Worm (Caenorhabditis elegans) whole organism, L2 larva: ENCODE data around the gene fbxa-156.
"Not testable (repeated sequence)": the region's sequence is repeated elsewhere in the genome, so short reads cannot be mapped to it uniquely, and the experiment has no call there.

Source experiments
- C34F6.9 ChIP-seq: fragments of 150-350 bp; optimal IDR thresholded peaks from 2 replicates; lab custom pipeline; 2014; ENCODE audit warnings: missing biosample characterization, missing genetic modification characterization
- F13H6.1 ChIP-seq: sonication (generic microtip); optimal IDR thresholded peaks from 2 replicates; lab custom pipeline; 2016; ENCODE audit warnings: missing genetic modification characterization, missing compliant biosample characterization
- R02D3.7 ChIP-seq: fragments of 150-350 bp; optimal IDR thresholded peaks from 2 replicates; lab custom pipeline; 2014; ENCODE audit warnings: missing biosample characterization, missing genetic modification characterization
- Y55F3AM.14 ChIP-seq: fragments of 200-800 bp; sonication (Bioruptor generic); optimal IDR thresholded peaks from 2 replicates; lab custom pipeline; 2018; ENCODE audit warnings: mild to moderate bottlenecking, missing genetic modification characterization, missing compliant biosample characterization
- ZK546.5 ChIP-seq: sonication (generic microtip); optimal IDR thresholded peaks from 2 replicates; lab custom pipeline; 2017; ENCODE audit warnings: missing biosample characterization, missing genetic modification characterization
- alr-1 ChIP-seq: fragments of 150-350 bp; optimal IDR thresholded peaks from 2 replicates; lab custom pipeline; 2014; ENCODE audit warnings: missing biosample characterization, missing genetic modification characterization
- aly-2 ChIP-seq: fragments of 150-350 bp; optimal IDR thresholded peaks from 2 replicates; lab custom pipeline; 2014; ENCODE audit warnings: missing biosample characterization, missing genetic modification characterization
- blmp-1 ChIP-seq: sonication (generic microtip); optimal IDR thresholded peaks from 2 replicates; lab custom pipeline; 2017; ENCODE audit warnings: missing genetic modification characterization, mild to moderate bottlenecking, missing compliant biosample characterization, antibody characterized with exemption, moderate library complexity; ENCODE audit not compliant: insufficient read depth
- ceh-16 ChIP-seq: fragments of 150-350 bp; optimal IDR thresholded peaks from 2 replicates; lab custom pipeline; 2014; ENCODE audit warnings: missing biosample characterization, missing genetic modification characterization
- ceh-82 ChIP-seq: fragments of 150-350 bp; optimal IDR thresholded peaks from 2 replicates; lab custom pipeline; 2014; ENCODE audit warnings: missing biosample characterization, missing genetic modification characterization
- crh-2 ChIP-seq: sonication (generic microtip); optimal IDR thresholded peaks from 2 replicates; lab custom pipeline; 2017; ENCODE audit warnings: missing biosample characterization, missing genetic modification characterization
- dmd-4 ChIP-seq: sonication (generic microtip); optimal IDR thresholded peaks from 2 replicates; lab custom pipeline; 2017; ENCODE audit warnings: missing biosample characterization, missing genetic modification characterization
- egl-27 ChIP-seq: sonication (generic microtip); optimal IDR thresholded peaks from 3 replicates; lab custom pipeline; 2017; ENCODE audit warnings: missing biosample characterization, missing genetic modification reagents, missing genetic modification characterization
- elt-1 ChIP-seq: fragments of 150-350 bp; optimal IDR thresholded peaks from 2 replicates; lab custom pipeline; 2014; ENCODE audit warnings: missing biosample characterization, missing genetic modification characterization
- elt-3 ChIP-seq: sonication (generic microtip); optimal IDR thresholded peaks from 2 replicates; lab custom pipeline; 2017; ENCODE audit warnings: missing biosample characterization, missing genetic modification characterization
- fos-1 ChIP-seq: fragments of 150-350 bp; optimal IDR thresholded peaks from 2 replicates; lab custom pipeline; 2014; ENCODE audit warnings: missing biosample characterization, missing genetic modification characterization
- gmeb-1 ChIP-seq: fragments of 150-350 bp; optimal IDR thresholded peaks from 2 replicates; lab custom pipeline; 2014; ENCODE audit warnings: missing biosample characterization, missing genetic modification characterization
- lin-11 ChIP-seq: fragments of 150-350 bp; sonication (generic microtip); optimal IDR thresholded peaks from 2 replicates; lab custom pipeline; 2014; ENCODE audit warnings: missing biosample characterization, missing genetic modification characterization, inconsistent platforms, mixed read lengths
- lin-13 ChIP-seq: fragments of 150-350 bp; optimal IDR thresholded peaks from 2 replicates; lab custom pipeline; 2014; ENCODE audit warnings: missing biosample characterization, missing genetic modification reagents, missing genetic modification characterization
- lin-39 ChIP-seq: fragments of 150-350 bp; optimal IDR thresholded peaks from 2 replicates; lab custom pipeline; 2014; ENCODE audit warnings: missing biosample characterization, missing genetic modification reagents, missing genetic modification characterization
- mbf-1 ChIP-seq: sonication (generic microtip); optimal IDR thresholded peaks from 2 replicates; lab custom pipeline; 2017; ENCODE audit warnings: missing biosample characterization, missing genetic modification characterization
- mdl-1 ChIP-seq, 2 experiments: fragments of 150-350 bp in 1 of 2; sonication (generic microtip) in 1 of 2; optimal IDR thresholded peaks; 2 replicates each; lab custom pipeline; 2017; ENCODE audit warnings: missing biosample characterization in 2 of 2, missing genetic modification characterization in 2 of 2
- nhr-10 ChIP-seq: sonication (generic microtip); optimal IDR thresholded peaks from 2 replicates; lab custom pipeline; 2017; ENCODE audit warnings: missing biosample characterization, missing genetic modification characterization
- nhr-11 ChIP-seq: fragments of 150-350 bp; optimal IDR thresholded peaks from 2 replicates; lab custom pipeline; 2014; ENCODE audit warnings: missing biosample characterization, missing genetic modification characterization
- nhr-12 ChIP-seq: fragments of 150-350 bp; optimal IDR thresholded peaks from 2 replicates; lab custom pipeline; 2014; ENCODE audit warnings: missing biosample characterization, missing genetic modification characterization
- nhr-129 ChIP-seq: fragments of 150-350 bp; optimal IDR thresholded peaks from 2 replicates; lab custom pipeline; 2014; ENCODE audit warnings: missing biosample characterization, missing genetic modification characterization
- nhr-237 ChIP-seq: fragments of 150-350 bp; optimal IDR thresholded peaks from 2 replicates; lab custom pipeline; 2014; ENCODE audit warnings: missing biosample characterization, missing genetic modification characterization
- nhr-25 ChIP-seq: fragments of 150-350 bp; sonication (generic microtip); optimal IDR thresholded peaks from 3 replicates; lab custom pipeline; 2014; ENCODE audit warnings: missing biosample characterization, missing genetic modification characterization
- nhr-6 ChIP-seq: fragments of 150-350 bp; optimal IDR thresholded peaks from 2 replicates; lab custom pipeline; 2014; ENCODE audit warnings: missing biosample characterization, missing genetic modification characterization
- nhr-77 ChIP-seq: fragments of 150-350 bp; optimal IDR thresholded peaks from 2 replicates; lab custom pipeline; 2014; ENCODE audit warnings: missing biosample characterization, missing genetic modification characterization
- peb-1 ChIP-seq: fragments of 150-350 bp; optimal IDR thresholded peaks from 2 replicates; lab custom pipeline; 2014; ENCODE audit warnings: missing biosample characterization, missing genetic modification characterization
- sem-4 ChIP-seq: fragments of 150-350 bp; optimal IDR thresholded peaks from 2 replicates; lab custom pipeline; 2014; ENCODE audit warnings: missing biosample characterization, missing genetic modification reagents, missing genetic modification characterization
- skn-1 ChIP-seq: sonication (generic microtip); optimal IDR thresholded peaks from 2 replicates; lab custom pipeline; 2017; ENCODE audit warnings: missing biosample characterization, missing genetic modification characterization
- sma-3 ChIP-seq: sonication (generic microtip); optimal IDR thresholded peaks from 2 replicates; lab custom pipeline; 2016; ENCODE audit warnings: missing genetic modification reagents, missing genetic modification characterization, missing compliant biosample characterization
- snpc-4 ChIP-seq: fragments of 150-350 bp; optimal IDR thresholded peaks from 2 replicates; lab custom pipeline; 2014; ENCODE audit warnings: missing biosample characterization, missing genetic modification characterization
- unc-39 ChIP-seq: fragments of 150-350 bp; optimal IDR thresholded peaks from 2 replicates; lab custom pipeline; 2014; ENCODE audit warnings: missing biosample characterization, missing genetic modification characterization
- unc-55 ChIP-seq: fragments of 150-350 bp; sonication (generic microtip); optimal IDR thresholded peaks from 3 replicates; lab custom pipeline; 2014; ENCODE audit warnings: missing biosample characterization, missing genetic modification reagents, missing genetic modification characterization
- zag-1 ChIP-seq: fragments of 150-350 bp; optimal IDR thresholded peaks from 2 replicates; lab custom pipeline; 2014; ENCODE audit warnings: missing biosample characterization, missing genetic modification characterization
- ztf-1 ChIP-seq: fragments of 200-800 bp; sonication (Bioruptor generic); conservative IDR thresholded peaks from 2 replicates; pipeline ENCODE4 v1.3.6; 2022; ENCODE audit warnings: missing genetic modification characterization, missing compliant biosample characterization
- ztf-11 ChIP-seq: sonication (generic microtip); optimal IDR thresholded peaks from 2 replicates; lab custom pipeline; 2017; ENCODE audit warnings: missing biosample characterization, missing genetic modification characterization
- ztf-4 ChIP-seq: fragments of 150-350 bp; optimal IDR thresholded peaks from 2 replicates; lab custom pipeline; 2014; ENCODE audit warnings: missing biosample characterization, missing genetic modification characterization

fbxa-156 gene

ce11 chrV:17897646-17898045 is 1.1 kb upstream of the fbxa-156 start, which contains the start of gene C06H5.13:
TSS of gene C06H5.13 (minus strand) at chrV:17897746.
- not testable (repeated sequence) for TF ChIP-seq ZK546.5 (tag; lab: Kevin White, UChicago); ztf-4 (tag; lab: Kevin White, UChicago); ztf-1 (GFP tag; lab: Robert Waterston, UW)
- TF ChIP-seq, all 48 proteins: peak for 0; not testable (repeated sequence) for 48

DNA sequence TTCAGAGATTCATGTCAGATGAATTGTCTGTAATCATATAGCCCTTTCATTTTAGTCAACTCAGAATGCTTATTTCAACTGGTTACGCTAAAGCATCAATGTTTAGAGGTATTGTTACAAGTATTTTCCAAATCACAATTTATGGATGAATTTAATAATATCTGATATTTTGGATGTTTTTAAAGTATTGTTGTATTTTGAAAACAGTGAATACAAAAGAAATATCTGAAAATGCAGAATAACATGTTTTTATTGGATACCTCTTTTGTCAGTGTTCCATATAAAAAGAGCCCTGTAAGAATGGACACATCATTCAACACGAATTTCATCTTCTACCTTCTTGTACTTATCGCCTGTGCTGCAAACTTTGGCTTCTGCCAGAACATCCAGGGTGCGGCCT is 2.1 kb downstream of the fbxa-156 start, which contains the start of gene C06H5.12:
Gene C06H5.12, plus strand, starts transcription at position 301 of the 400 bp plus-strand sequence.
- TF ChIP-seq lin-13 (GFP tag; lab: Kevin White, UChicago); peb-1; nhr-11: not testable (repeated sequence)
- TF ChIP-seq, all 48 proteins: peak for 0; not testable (repeated sequence) for 48

DNA sequence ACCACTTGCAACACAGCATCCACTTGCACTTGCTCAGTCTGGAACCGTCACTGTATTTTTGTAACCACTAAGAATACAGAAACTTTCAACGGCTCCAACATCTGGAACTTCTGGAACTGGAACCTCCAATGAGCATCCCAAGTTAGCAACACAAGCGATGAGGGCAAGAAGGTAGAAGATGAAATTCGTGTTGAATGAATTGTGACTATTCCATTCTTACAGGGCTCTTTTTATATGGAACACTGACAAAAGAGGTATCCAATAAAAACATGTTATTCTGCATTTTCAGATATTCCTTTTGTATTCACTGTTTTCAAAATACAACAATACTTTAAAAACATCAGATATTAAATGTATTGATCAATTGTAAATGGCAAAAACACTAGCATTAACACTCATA is 2.6 kb downstream of the fbxa-156 start, which contains the start of gene C06H5.11:
Gene C06H5.11, minus strand, starts transcription at position 101 of the 400 bp plus-strand sequence.
- TF ChIP-seq dmd-4 (tag; lab: Kevin White, UChicago); F13H6.1 (tag; lab: Kevin White, UChicago); ztf-1 (GFP tag; lab: Robert Waterston, UW): not testable (repeated sequence)

ce11 chrV:17891317-17891716 is 5.3 kb downstream of the fbxa-156 start:
- TF ChIP-seq fos-1 (tag; lab: Kevin White, UChicago) (peak; percentile 32), ceh-82 (tag; lab: Kevin White, UChicago) (no peak), nhr-129 (tag; lab: Kevin White, UChicago) (no peak), sma-3 (GFP tag; lab: Kevin White, UChicago) (no peak), lin-11 (no peak)

- TF ChIP-seq R02D3.7 (tag; lab: Kevin White, UChicago) (no peak), fos-1 (tag; lab: Kevin White, UChicago) (peak; percentile 35), crh-2 (tag; lab: Kevin White, UChicago) (no peak), aly-2 (tag; lab: Kevin White, UChicago) (no peak), snpc-4 (no peak), mdl-1 (tag; optimal IDR thresholded peaks at IDR 0.05; lab: Kevin White, UChicago) (no peak)
These were observed 7.6 kb downstream of the fbxa-156 start, which contains the start of gene C06H5.6 for ce11 chrV:17888939-17889338. TSS of gene C06H5.6 (minus strand) at chrV:17888984.

DNA sequence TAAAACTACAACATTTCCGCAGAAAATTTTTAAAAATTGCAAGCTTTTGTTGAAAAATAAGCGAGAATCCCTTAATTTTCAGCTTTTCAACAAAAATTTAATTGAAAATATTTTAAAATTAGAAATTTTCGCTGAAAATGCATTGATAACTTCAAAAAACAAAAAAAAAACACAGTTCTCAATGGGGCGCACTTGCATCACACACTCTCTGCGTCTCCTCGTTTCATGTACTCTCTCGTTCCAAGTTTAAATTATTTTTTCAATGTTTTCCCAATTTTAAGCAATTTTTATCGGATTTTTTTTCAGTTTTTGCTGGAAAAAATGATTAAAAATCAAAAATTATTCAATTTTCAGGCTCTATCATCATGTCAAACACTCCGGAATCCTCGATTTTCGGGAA is 25.5 kb downstream of the fbxa-156 start, which contains the start of gene phf-14:
Gene phf-14, plus strand, starts transcription at position 345 of the 400 bp plus-strand sequence.
- no peak for TF ChIP-seq elt-1 (tag; lab: Kevin White, UChicago)
- TF ChIP-seq nhr-6 (tag; lab: Kevin White, UChicago): peak; percentile 60
- no peak for TF ChIP-seq nhr-77 (tag; lab: Kevin White, UChicago)
- TF ChIP-seq lin-11: no peak
- TF ChIP-seq nhr-237: no peak
- TF ChIP-seq mbf-1: no peak
- peak; percentile 39 for TF ChIP-seq C34F6.9 (tag; lab: Kevin White, UChicago)
- TF ChIP-seq fos-1 (tag; lab: Kevin White, UChicago): no peak
- no peak for TF ChIP-seq ZK546.5 (tag; lab: Kevin White, UChicago)
- peak; percentile 46 for TF ChIP-seq snpc-4
- no peak for TF ChIP-seq dmd-4 (tag; lab: Kevin White, UChicago)
- TF ChIP-seq Y55F3AM.14: no peak
- TF ChIP-seq elt-3 (tag; lab: Kevin White, UChicago): no peak
- TF ChIP-seq ztf-11 (tag; lab: Kevin White, UChicago): no peak
- TF ChIP-seq lin-39 (tag; lab: Kevin White, UChicago): no peak
- TF ChIP-seq blmp-1 (tag; lab: Kevin White, UChicago): no peak
- TF ChIP-seq unc-55: peak; percentile 66
- no peak for TF ChIP-seq R02D3.7 (tag; lab: Kevin White, UChicago)
- TF ChIP-seq ztf-1 (GFP tag; lab: Robert Waterston, UW): no peak
- TF ChIP-seq nhr-129 (tag; lab: Kevin White, UChicago): no peak
- peak; percentile 77 for TF ChIP-seq gmeb-1 (tag; lab: Kevin White, UChicago)
- TF ChIP-seq nhr-25 (tag; lab: Kevin White, UChicago): peak; percentile 36
- peak; percentile 39 for TF ChIP-seq crh-2 (tag; lab: Kevin White, UChicago)
- peak; percentile 48 for TF ChIP-seq lin-13 (GFP tag; lab: Kevin White, UChicago)
- no peak for TF ChIP-seq alr-1 (tag; lab: Kevin White, UChicago)
- no peak for TF ChIP-seq nhr-10 (tag; lab: Kevin White, UChicago)
- peak; percentile 41 for TF ChIP-seq F13H6.1 (tag; lab: Kevin White, UChicago)
- no peak for TF ChIP-seq unc-39
- TF ChIP-seq zag-1: no peak
- no peak for TF ChIP-seq ztf-4 (tag; lab: Kevin White, UChicago)
- TF ChIP-seq egl-27 (tag; lab: Kevin White, UChicago): no peak
- no peak for TF ChIP-seq nhr-12 (tag; lab: Kevin White, UChicago)
- no peak for TF ChIP-seq mdl-1 (tag; optimal IDR thresholded peaks at IDR 0.05; lab: Kevin White, UChicago)
- no peak for TF ChIP-seq ceh-16 (tag; lab: Kevin White, UChicago)
- no peak for TF ChIP-seq skn-1 (tag; lab: Kevin White, UChicago)
- TF ChIP-seq sem-4 (tag; lab: Kevin White, UChicago): peak; percentile 64
